Fruit fly (Drosophila melanogaster): Measurements from ENCODE around the gene trc.

Gene trc

dm6 chr3L:19844507-19844906, 10.4 kb upstream of the trc start:
- TF ChIP-seq CG7963 (GFP tag; IDR thresholded peaks at IDR 0.05; ENCODE audit: partially characterized antibody), result 0 out of 3 replicates have a peak, but pooled peaks have one; percentile 17
- TF ChIP-seq ken (GFP tag; IDR thresholded peaks at IDR 0.05), result 0 out of 3 replicates have a peak, but pooled peaks have one; percentile 32
- TF ChIP-seq zf30C (GFP tag; optimal IDR thresholded peaks at IDR 0.05), result no peak
- TF ChIP-seq CG7372 (GFP tag; IDR thresholded peaks at IDR 0.05), result no peak
- peak; percentile 50 for TF ChIP-seq crol (GFP tag; IDR thresholded peaks at IDR 0.05)

dm6 chr3L:19836375-19836937, 2.4 kb upstream of the trc start, which contains the start of gene kto:
Gene kto (plus strand): TSS chr3L:19836614.
- peak; percentile 88 for TF ChIP-seq Bgb (GFP tag; IDR thresholded peaks at IDR 0.05; ENCODE audit: partially characterized antibody)
- TF ChIP-seq CG15696 (tag; optimal IDR thresholded peaks at IDR 0.05), result no peak
- TF ChIP-seq Blimp-1 (GFP tag; optimal IDR thresholded peaks at IDR 0.05), result no peak
- no peak for TF ChIP-seq CG6254 (GFP tag; optimal IDR thresholded peaks at IDR 0.05)
- TF ChIP-seq CG5245 (GFP tag; optimal IDR thresholded peaks at IDR 0.05), result no peak
- TF ChIP-seq MESR4 (GFP tag; optimal IDR thresholded peaks at IDR 0.05), result peak; percentile 81
- TF ChIP-seq Opbp (GFP tag; IDR thresholded peaks at IDR 0.05; ENCODE audit: partially characterized antibody), result peak; percentile 93
- TF ChIP-seq CG33213 (GFP tag; optimal IDR thresholded peaks at IDR 0.05), result no peak
- no peak for TF ChIP-seq btn (GFP tag; optimal IDR thresholded peaks at IDR 0.05)
- TF ChIP-seq CG8281 (tag; optimal IDR thresholded peaks at IDR 0.05), result no peak
- no peak for TF ChIP-seq crc (GFP tag; optimal IDR thresholded peaks at IDR 0.05)
- peak; percentile 81 for TF ChIP-seq CG16813 (GFP tag; IDR thresholded peaks at IDR 0.05; ENCODE audit: partially characterized antibody)
- no peak for TF ChIP-seq ci (GFP tag; IDR thresholded peaks at IDR 0.05)
- peak; percentile 86 for TF ChIP-seq ato (GFP tag; IDR thresholded peaks at IDR 0.05; ENCODE audit: partially characterized antibody)
- peak; percentile 76 for TF ChIP-seq knrl (GFP tag; IDR thresholded peaks at IDR 0.05; ENCODE audit: partially characterized antibody)
- peak; percentile 87 for TF ChIP-seq tna (GFP tag; IDR thresholded peaks at IDR 0.05; ENCODE audit: partially characterized antibody)
- no peak for TF ChIP-seq Meics (GFP tag; optimal IDR thresholded peaks at IDR 0.05)
- no peak for TF ChIP-seq CG8388 (GFP tag; optimal IDR thresholded peaks at IDR 0.05)
- TF ChIP-seq mld (GFP tag; IDR thresholded peaks at IDR 0.05; ENCODE audit: partially characterized antibody), result peak; percentile 78
- TF ChIP-seq fd64A (GFP tag; optimal IDR thresholded peaks at IDR 0.05), result no peak
- peak; percentile 69 for TF ChIP-seq MBD-R2 (GFP tag; IDR thresholded peaks at IDR 0.05)
- TF ChIP-seq Med (GFP tag), result peak; percentile 71
- TF ChIP-seq CG18764 (GFP tag; optimal IDR thresholded peaks at IDR 0.05), result no peak
- TF ChIP-seq CG4360 (GFP tag; IDR thresholded peaks at IDR 0.05), result peak; percentile 76
- no peak for TF ChIP-seq dysf (GFP tag; IDR thresholded peaks at IDR 0.05)
- no peak for TF ChIP-seq ab (GFP tag; optimal IDR thresholded peaks at IDR 0.05)
- TF ChIP-seq CG6175 (GFP tag; IDR thresholded peaks at IDR 0.05), result no peak
- TF ChIP-seq pan (optimal IDR thresholded peaks at IDR 0.05), result no peak
- no peak for TF ChIP-seq pan (GFP tag; optimal IDR thresholded peaks at IDR 0.05 in 1 of 2, IDR thresholded peaks at IDR 0.05 in 1 of 2)
- TF ChIP-seq CG11247 (GFP tag; IDR thresholded peaks at IDR 0.05), result no peak
- TF ChIP-seq Dref (GFP tag; IDR thresholded peaks at IDR 0.05), result peak; percentile 90
- TF ChIP-seq so (GFP tag; IDR thresholded peaks at IDR 0.05), result no peak
- no peak for TF ChIP-seq odd (GFP tag; optimal IDR thresholded peaks at IDR 0.05)
- no peak for TF ChIP-seq ATbp (GFP tag; optimal IDR thresholded peaks at IDR 0.05)
- TF ChIP-seq Dbx (GFP tag; IDR thresholded peaks at IDR 0.05), result no peak
- TF ChIP-seq E2f2 (GFP tag; IDR thresholded peaks at IDR 0.05), result peak; percentile 97
- TF ChIP-seq CG4617 (GFP tag; optimal IDR thresholded peaks at IDR 0.05; ENCODE audit: borderline replicate concordance), result peak; percentile 56
- TF ChIP-seq cwo (GFP tag; optimal IDR thresholded peaks at IDR 0.05), result no peak
- no peak for TF ChIP-seq chif (GFP tag; optimal IDR thresholded peaks at IDR 0.05)
- no peak for TF ChIP-seq CG3281 (GFP tag; optimal IDR thresholded peaks at IDR 0.05)
- no peak for TF ChIP-seq CG12104 (GFP tag; optimal IDR thresholded peaks at IDR 0.05)
- TF ChIP-seq CG17802 (tag; optimal IDR thresholded peaks at IDR 0.05), result no peak
- TF ChIP-seq CG6689 (GFP tag; IDR thresholded peaks at IDR 0.05), result no peak
- TF ChIP-seq CG17328 (GFP tag; IDR thresholded peaks at IDR 0.05), result no peak
